Worm (Caenorhabditis elegans): Measurements from ENCODE around the gene F55G11.7.

The F55G11.7 gene

ce11 chrIV:12999087-12999486, 38.9 kb downstream of the F55G11.7 start:
- TF ChIP-seq blmp-1 (tag; optimal IDR thresholded peaks at IDR 0.05) (no peak), sptf-1 (tag; optimal IDR thresholded peaks at IDR 0.05) (peak; percentile 23), ham-2 (GFP tag; optimal IDR thresholded peaks at IDR 0.05) (peak; percentile 76), nhr-2 (tag; optimal IDR thresholded peaks at IDR 0.05) (peak; percentile 68), lin-32 (GFP tag; optimal IDR thresholded peaks at IDR 0.05) (no peak), pha-4 (tag; optimal IDR thresholded peaks at IDR 0.05) (peak; percentile 53)

ce11 chrIV:13008405-13009208, 48.4 kb downstream of the F55G11.7 start, which contains the start of gene mbk-2:
TSS of gene mbk-2 (plus strand) at chrIV:13009158.
- TF ChIP-seq M03D4.4 (tag; optimal IDR thresholded peaks at IDR 0.05) (no peak), nhr-12 (tag; optimal IDR thresholded peaks at IDR 0.05) (no peak), nhr-237 (tag; optimal IDR thresholded peaks at IDR 0.05) (no peak), unc-62 (GFP tag; optimal IDR thresholded peaks at IDR 0.05) (no peak), lin-32 (GFP tag; optimal IDR thresholded peaks at IDR 0.05) (no peak), ceh-83 (GFP tag; optimal IDR thresholded peaks at IDR 0.05) (no peak)

ce11 chrIV:13009507-13009906, 49.3 kb downstream of the F55G11.7 start:
- TF ChIP-seq zip-8 (tag; optimal IDR thresholded peaks at IDR 0.05): no peak
- no peak for TF ChIP-seq ceh-83 (GFP tag; optimal IDR thresholded peaks at IDR 0.05)
- no peak for TF ChIP-seq nhr-2 (tag; optimal IDR thresholded peaks at IDR 0.05)
- TF ChIP-seq drap-1 (GFP tag; optimal IDR thresholded peaks at IDR 0.05): no peak
- no peak for TF ChIP-seq M03D4.4 (tag; optimal IDR thresholded peaks at IDR 0.05)
- TF ChIP-seq lin-32 (GFP tag; optimal IDR thresholded peaks at IDR 0.05): no peak

Data from whole organism, mixed stage, embryonic.